Fruit fly (Drosophila melanogaster) whole organism, embryonic: Measurements from ENCODE around the gene Oatp30B.

Source experiments
- B-H1 ChIP-seq: fragments of 200-800 bp; sonication (Bioruptor generic); IDR thresholded peaks from 3 replicates; pipeline ENCODE4 v1.3.6; 2022; ENCODE audit warnings: missing biosample characterization, missing genetic modification characterization
- CG10147 ChIP-seq: fragments of 200-800 bp; sonication (Bioruptor generic); optimal IDR thresholded peaks from 2 replicates; lab custom pipeline; 2019; ENCODE audit warnings: missing biosample characterization, mild to moderate bottlenecking, missing genetic modification characterization, moderate library complexity
- CG11456 ChIP-seq: fragments of 200-800 bp; sonication (Bioruptor generic); IDR thresholded peaks from 3 replicates; pipeline ENCODE4 v1.3.6; 2022; ENCODE audit warnings: missing biosample characterization, missing genetic modification characterization
- CG11560 ChIP-seq: fragments of 200-800 bp; sonication (Bioruptor generic); IDR thresholded peaks from 3 replicates; pipeline ENCODE4 v1.3.6; 2022; ENCODE audit warnings: missing biosample characterization, missing genetic modification characterization
- CG14441 ChIP-seq: fragments of 200-800 bp; sonication (Bioruptor generic); IDR thresholded peaks from 2 replicates; pipeline ENCODE4 v1.3.6; 2022; ENCODE audit warnings: missing biosample characterization, missing genetic modification characterization
- CG14965 ChIP-seq: fragments of 200-800 bp; sonication (Bioruptor generic); optimal IDR thresholded peaks from 2 replicates; lab custom pipeline; 2016; ENCODE audit warnings: missing biosample characterization, missing genetic modification characterization, borderline replicate concordance
- CG17186 ChIP-seq: fragments of 200-800 bp; sonication (Bioruptor generic); optimal IDR thresholded peaks from 3 replicates; lab custom pipeline; 2017; ENCODE audit warnings: missing biosample characterization, missing genetic modification reagents, missing genetic modification characterization
- CG17328 ChIP-seq: fragments of 200-800 bp; sonication (Bioruptor generic); IDR thresholded peaks from 2 replicates; pipeline ENCODE4 v1.3.6; 2022; ENCODE audit warnings: missing biosample characterization, missing genetic modification characterization
- CG17912 ChIP-seq: fragments of 200-800 bp; sonication (Bioruptor generic); optimal IDR thresholded peaks from 2 replicates; lab custom pipeline; 2018; ENCODE audit warnings: missing biosample characterization, mild to moderate bottlenecking, missing genetic modification characterization
- CG2116 ChIP-seq: fragments of 200-800 bp; sonication (Bioruptor generic); optimal IDR thresholded peaks from 3 replicates; lab custom pipeline; 2018; ENCODE audit warnings: missing biosample characterization, mild to moderate bottlenecking, missing genetic modification characterization
- CG2129 ChIP-seq: fragments of 200-800 bp; sonication (Bioruptor generic); IDR thresholded peaks from 2 replicates; pipeline ENCODE4 v1.3.6; 2022; ENCODE audit warnings: missing biosample characterization, missing genetic modification characterization; ENCODE audit not compliant: partially characterized antibody
- CG30403 ChIP-seq: fragments of 200-800 bp; sonication (Bioruptor generic); optimal IDR thresholded peaks from 3 replicates; lab custom pipeline; 2016; ENCODE audit warnings: missing biosample characterization, missing genetic modification characterization
- CG34224 ChIP-seq: fragments of 200-800 bp; sonication (Bioruptor generic); IDR thresholded peaks from 3 replicates; pipeline ENCODE4 v1.3.6; 2022; ENCODE audit warnings: missing biosample characterization, missing genetic modification characterization; ENCODE audit not compliant: partially characterized antibody
- CG34376 ChIP-seq: fragments of 200-800 bp; sonication (Bioruptor generic); optimal IDR thresholded peaks from 2 replicates; lab custom pipeline; 2018; ENCODE audit warnings: missing biosample characterization, mild to moderate bottlenecking, missing genetic modification characterization
- CG3847 ChIP-seq: fragments of 200-800 bp; sonication (Bioruptor generic); IDR thresholded peaks from 2 replicates; pipeline ENCODE4 v1.3.6; 2022; ENCODE audit warnings: missing biosample characterization, missing genetic modification characterization
- CG4360 ChIP-seq: fragments of 200-800 bp; sonication (Bioruptor generic); IDR thresholded peaks from 2 replicates; pipeline ENCODE4 v1.3.6; 2022; ENCODE audit warnings: missing biosample characterization, missing genetic modification characterization
- CG4854 ChIP-seq: fragments of 200-800 bp; sonication (Bioruptor generic); optimal IDR thresholded peaks from 2 replicates; lab custom pipeline; 2016; ENCODE audit warnings: missing biosample characterization, missing genetic modification characterization, inconsistent platforms
- CG6254 ChIP-seq: fragments of 200-800 bp; sonication (Bioruptor generic); optimal IDR thresholded peaks from 3 replicates; lab custom pipeline; 2017; ENCODE audit warnings: mild to moderate bottlenecking, missing biosample characterization, missing genetic modification reagents, missing genetic modification characterization
- CG8944 ChIP-seq: fragments of 200-800 bp; sonication (Bioruptor generic); optimal IDR thresholded peaks from 3 replicates; lab custom pipeline; 2016; ENCODE audit warnings: missing biosample characterization, missing genetic modification characterization
- CG9437 ChIP-seq: fragments of 200-800 bp; sonication (Bioruptor generic); optimal IDR thresholded peaks from 2 replicates; lab custom pipeline; 2018; ENCODE audit warnings: missing biosample characterization, mild to moderate bottlenecking, missing genetic modification characterization
- Dp ChIP-seq: fragments of 200-800 bp; sonication (Bioruptor generic); optimal IDR thresholded peaks from 2 replicates; lab custom pipeline; 2018; ENCODE audit warnings: missing biosample characterization, mild to moderate bottlenecking, missing genetic modification characterization, moderate library complexity
- Eip74EF ChIP-seq, 2 experiments: fragments of 200-800 bp in 1 of 2; fragments of >200 bp in 1 of 2; sonication (Bioruptor generic) in 1 of 2; optimal IDR thresholded peaks; 2 replicates each; lab custom pipeline; 2017 to 2019; ENCODE audit warnings: missing biosample characterization in 2 of 2, missing genetic modification characterization in 2 of 2, mild to moderate bottlenecking in 1 of 2, moderate library complexity in 1 of 2
- Ets97D ChIP-seq: fragments of 200-800 bp; sonication (Bioruptor generic); optimal IDR thresholded peaks from 3 replicates; lab custom pipeline; 2016; ENCODE audit warnings: missing biosample characterization, missing genetic modification characterization
- HmgD ChIP-seq: fragments of 200-800 bp; sonication (Bioruptor generic); optimal IDR thresholded peaks from 3 replicates; lab custom pipeline; 2016; ENCODE audit warnings: missing biosample characterization, missing genetic modification characterization
- Hr78 ChIP-seq, 2 experiments: fragments of 200-800 bp in 1 of 2; fragments of >200 bp in 1 of 2; sonication (Bioruptor generic) in 1 of 2; optimal IDR thresholded peaks; 2 replicates each; lab custom pipeline; 2017 to 2019; ENCODE audit warnings: missing biosample characterization in 2 of 2, missing genetic modification characterization in 2 of 2, mild to moderate bottlenecking in 1 of 2, moderate library complexity in 1 of 2
- NC2α ChIP-seq: fragments of 200-800 bp; sonication (Bioruptor generic); optimal IDR thresholded peaks from 2 replicates; lab custom pipeline; 2016; ENCODE audit warnings: missing biosample characterization, missing genetic modification characterization
- NC2β ChIP-seq: fragments of 200-800 bp; sonication (Bioruptor generic); optimal IDR thresholded peaks from 2 replicates; lab custom pipeline; 2016; ENCODE audit warnings: missing biosample characterization, missing genetic modification characterization
- Neu2 ChIP-seq: fragments of 200-800 bp; sonication (Bioruptor generic); optimal IDR thresholded peaks from 3 replicates; lab custom pipeline; 2016; ENCODE audit warnings: missing biosample characterization, missing genetic modification characterization, borderline replicate concordance
- Oaz ChIP-seq: fragments of 200-800 bp; sonication (Bioruptor generic); IDR thresholded peaks from 2 replicates; pipeline ENCODE4 v1.3.6; 2022; ENCODE audit warnings: missing biosample characterization, missing genetic modification characterization
- Usf ChIP-seq: fragments of 200-800 bp; sonication (Bioruptor generic); optimal IDR thresholded peaks from 2 replicates; lab custom pipeline; 2017; ENCODE audit warnings: missing genotype, missing biosample characterization, missing genetic modification characterization
- YL-1 ChIP-seq: fragments of 200-800 bp; sonication (Bioruptor generic); optimal IDR thresholded peaks from 3 replicates; lab custom pipeline; 2017; ENCODE audit warnings: missing biosample characterization, mild to moderate bottlenecking, missing genetic modification characterization
- al ChIP-seq: fragments of 200-800 bp; sonication (Bioruptor generic); IDR thresholded peaks from 2 replicates; pipeline ENCODE4 v1.3.6; 2022; ENCODE audit warnings: missing biosample characterization, missing genetic modification characterization
- aop ChIP-seq: fragments of 200-800 bp; sonication (Bioruptor generic); IDR thresholded peaks from 2 replicates; pipeline ENCODE4 v1.3.6; 2022; ENCODE audit warnings: missing biosample characterization, missing genetic modification characterization
- ase ChIP-seq: fragments of 200-800 bp; sonication (Bioruptor generic); IDR thresholded peaks from 3 replicates; pipeline ENCODE4 v1.3.6; 2022; ENCODE audit warnings: missing biosample characterization, missing genetic modification characterization
- az2 ChIP-seq: fragments of 200-800 bp; sonication (Bioruptor generic); optimal IDR thresholded peaks from 3 replicates; lab custom pipeline; 2016; ENCODE audit warnings: missing biosample characterization, missing genetic modification characterization
- chif ChIP-seq, 2 experiments: fragments of 200-800 bp; sonication (Bioruptor generic); optimal IDR thresholded peaks; 3 replicates each; lab custom pipeline; 2016; ENCODE audit warnings: missing biosample characterization in 2 of 2, missing genetic modification characterization in 2 of 2
- grau ChIP-seq: fragments of 200-800 bp; optimal IDR thresholded peaks from 3 replicates; lab custom pipeline; 2019; ENCODE audit warnings: missing biosample characterization, mild to moderate bottlenecking, missing genetic modification characterization, moderate library complexity
- ken ChIP-seq: fragments of 200-800 bp; sonication (Bioruptor generic); IDR thresholded peaks from 3 replicates; pipeline ENCODE4 v1.3.6; 2022; ENCODE audit warnings: missing biosample characterization, missing genetic modification characterization
- odd ChIP-seq: fragments of 200-800 bp; sonication (Bioruptor generic); optimal IDR thresholded peaks from 2 replicates; lab custom pipeline; 2017; ENCODE audit warnings: missing biosample characterization, mild to moderate bottlenecking, missing genetic modification characterization
- pb ChIP-seq: fragments of 200-800 bp; sonication (Bioruptor generic); optimal IDR thresholded peaks from 3 replicates; lab custom pipeline; 2016; ENCODE audit warnings: missing biosample characterization, missing genetic modification characterization
- sd ChIP-seq: fragments of 200-800 bp; sonication (Bioruptor generic); optimal IDR thresholded peaks from 3 replicates; lab custom pipeline; 2018; ENCODE audit warnings: missing biosample characterization, mild to moderate bottlenecking, missing genetic modification characterization, moderate library complexity
- seq ChIP-seq: fragments of 200-800 bp; sonication (Bioruptor generic); IDR thresholded peaks from 2 replicates; pipeline ENCODE4 v1.3.6; 2022; ENCODE audit warnings: missing biosample characterization, missing genetic modification characterization
- trem ChIP-seq: fragments of 200-800 bp; optimal IDR thresholded peaks from 3 replicates; lab custom pipeline; 2019; ENCODE audit warnings: missing biosample characterization, mild to moderate bottlenecking, missing genetic modification characterization, moderate library complexity
- wdn ChIP-seq: fragments of 200-800 bp; sonication (Bioruptor generic); IDR thresholded peaks from 2 replicates; pipeline ENCODE4 v1.3.6; 2022; ENCODE audit warnings: missing biosample characterization, missing genetic modification characterization
- zfh2 ChIP-seq: fragments of 200-800 bp; sonication (Bioruptor generic); optimal IDR thresholded peaks from 2 replicates; lab custom pipeline; 2016; ENCODE audit warnings: missing biosample characterization, missing genetic modification characterization

Oatp30B gene

DNA sequence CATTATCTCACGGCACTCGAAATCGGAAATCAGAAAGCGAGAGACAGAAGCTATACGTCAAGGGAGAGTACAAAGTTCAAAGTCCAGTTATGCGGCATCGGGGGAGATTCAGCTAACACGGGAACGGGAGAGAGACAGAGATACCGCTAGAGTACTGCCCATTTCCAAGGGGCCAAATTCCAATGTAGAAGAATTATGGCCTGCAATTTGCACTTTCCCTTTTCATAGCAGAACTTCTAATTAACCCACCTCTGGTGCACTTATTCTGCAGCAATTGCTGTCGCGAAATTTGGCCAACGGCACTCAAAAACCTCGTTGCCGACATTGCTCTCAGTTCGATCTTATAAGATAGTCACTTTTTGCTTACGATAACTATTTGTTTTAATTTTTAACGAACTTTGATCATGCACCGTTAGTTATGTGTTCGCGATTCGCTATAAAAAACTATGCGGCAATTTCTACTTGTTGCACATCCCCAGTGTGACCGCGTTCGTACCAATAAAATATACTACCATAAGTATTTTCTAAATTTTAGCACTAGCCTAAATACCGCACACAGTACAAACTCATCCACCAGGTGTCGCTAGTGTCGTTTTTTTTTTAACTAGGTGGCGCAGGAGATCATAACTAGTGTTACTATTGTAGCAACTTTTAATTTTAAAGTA, 55.4 kb downstream of the Oatp30B start, which contains the start of gene Mtpalpha (continued):
- peak; percentile 4 for TF ChIP-seq CG8944
- no peak for TF ChIP-seq CG10147 (GFP tag; lab: Kevin White, UChicago)
- no peak for TF ChIP-seq CG17328 (GFP tag; lab: Robert Waterston, UW)
- no peak for TF ChIP-seq NC2α
- no peak for TF ChIP-seq grau (tag; lab: Kevin White, UChicago)
- peak; percentile 23 for TF ChIP-seq NC2β
- no peak for TF ChIP-seq CG4854
- no peak for TF ChIP-seq CG17186 (GFP tag; lab: Kevin White, UChicago)
- peak; percentile 50; the same call in 1 of the 2 replicates for TF ChIP-seq CG3847
- no peak for TF ChIP-seq B-H1 (GFP tag; lab: Robert Waterston, UW)
- no peak for TF ChIP-seq wdn (GFP tag; lab: Robert Waterston, UW)
- TF ChIP-seq CG14965: no peak
- TF ChIP-seq CG30403 (GFP tag; lab: Kevin White, UChicago): peak; percentile 43
- TF ChIP-seq az2 (GFP tag; lab: Kevin White, UChicago): peak; percentile 50
- TF ChIP-seq YL-1: peak; percentile 67
- peak; percentile 6 for TF ChIP-seq trem (tag; lab: Kevin White, UChicago)
- TF ChIP-seq ken: peak; percentile 52; the same call in 2 of the 3 replicates
- TF ChIP-seq HmgD (GFP tag; lab: Kevin White, UChicago): peak; percentile 20
- TF ChIP-seq Ets97D: peak; percentile 67
- TF ChIP-seq Oaz (GFP tag; lab: Robert Waterston, UW): no peak
- no peak for TF ChIP-seq odd (GFP tag; lab: Kevin White, UChicago)
- peak in 1 of 2 experiments; percentile 4 for TF ChIP-seq Eip74EF (GFP tag; optimal IDR thresholded peaks at IDR 0.05; lab: Kevin White, UChicago)
- peak; percentile 78 for TF ChIP-seq CG34376 (GFP tag; lab: Kevin White, UChicago)
- peak; percentile 71 for TF ChIP-seq CG6254
- TF ChIP-seq CG11456 (GFP tag; lab: Robert Waterston, UW): peak; percentile 50; the same call in 1 of the 3 replicates
- TF ChIP-seq sd (tag; lab: Kevin White, UChicago): no peak
- TF ChIP-seq pb: no peak
- peak; percentile 9 for TF ChIP-seq zfh2 (GFP tag; lab: Kevin White, UChicago)
- no peak for TF ChIP-seq Usf (GFP tag; lab: Kevin White, UChicago)
- TF ChIP-seq CG11560: no peak
- TF ChIP-seq CG14441 (GFP tag; lab: Robert Waterston, UW): 0 out of 2 replicates have a peak, but pooled peaks have one; percentile 7
- TF ChIP-seq CG4360 (GFP tag; lab: Robert Waterston, UW): no peak
- TF ChIP-seq CG17912 (GFP tag; lab: Kevin White, UChicago): peak; percentile 37
- TF ChIP-seq Dp (GFP tag; lab: Kevin White, UChicago): peak; percentile 51
- no peak for TF ChIP-seq CG34224
- TF ChIP-seq CG2129 (GFP tag; lab: Robert Waterston, UW): no peak
- peak; percentile 22 for TF ChIP-seq CG2116 (GFP tag; lab: Kevin White, UChicago)
- no peak for TF ChIP-seq aop (GFP tag; lab: Robert Waterston, UW)
- TF ChIP-seq Neu2: no peak
- TF ChIP-seq al (GFP tag; lab: Robert Waterston, UW): no peak
- peak; percentile 23 to 67 for TF ChIP-seq chif (GFP tag; optimal IDR thresholded peaks at IDR 0.05; lab: Kevin White, UChicago)
- 0 out of 3 replicates have a peak, but pooled peaks have one; percentile 22 for TF ChIP-seq ase
- no peak for TF ChIP-seq CG9437 (GFP tag; lab: Kevin White, UChicago)
- TF ChIP-seq Hr78 (GFP tag; optimal IDR thresholded peaks at IDR 0.05; lab: Kevin White, UChicago): peak in 1 of 2 experiments; percentile 36
- no peak for TF ChIP-seq seq (GFP tag; lab: Robert Waterston, UW)
- TF ChIP-seq, all 482 proteins: peak for 168
